Worm (Caenorhabditis elegans) whole organism, early embryonic: ENCODE data around the gene taf-11.3.

Experiments
- ama-1 ChIP-seq: fragments of 150-350 bp; optimal IDR thresholded peaks from 2 replicates; lab custom pipeline; 2014
- ceh-36 ChIP-seq: sonication (generic microtip); optimal IDR thresholded peaks from 2 replicates; lab custom pipeline; 2016; ENCODE audit warnings: missing genetic modification characterization, inconsistent platforms, missing compliant biosample characterization
- hmbx-1 ChIP-seq: sonication (generic microtip); optimal IDR thresholded peaks from 2 replicates; lab custom pipeline; 2016; ENCODE audit warnings: mild to moderate bottlenecking, missing genetic modification characterization, missing compliant biosample characterization
- hmg-4 ChIP-seq: fragments of 200-800 bp; sonication (Bioruptor generic); optimal IDR thresholded peaks from 2 replicates; lab custom pipeline; 2018; ENCODE audit warnings: mild to moderate bottlenecking, missing genetic modification characterization, missing compliant biosample characterization
- sea-1 ChIP-seq: fragments of 200-800 bp; sonication (Bioruptor generic); conservative IDR thresholded peaks from 2 replicates; pipeline ENCODE4 v1.3.6; 2022; ENCODE audit warnings: missing genetic modification characterization, missing compliant biosample characterization

ce11 chrIII:10503753-10504152, 1.3 kb downstream of the taf-11.3 start, which contains the start of gene rab-33:
- TF ChIP-seq sea-1 (GFP tag; lab: Robert Waterston, UW): no peak
- no peak for TF ChIP-seq ama-1
- TF ChIP-seq ceh-36 (tag; lab: Kevin White, UChicago): no peak
- TF ChIP-seq hmbx-1 (tag; lab: Kevin White, UChicago): no peak
- TF ChIP-seq hmg-4 (GFP tag; lab: Kevin White, UChicago): no peak
